Worm (Caenorhabditis elegans) whole organism, L2 larva: ENCODE data around the gene cbp-2.
A peak's percentile ranks its signal among the peaks of the same experiment; 100 is the strongest.

Experiments used
- C34F6.9 ChIP-seq: fragments of 150-350 bp; optimal IDR thresholded peaks from 2 replicates; lab custom pipeline; 2014; ENCODE audit warnings: missing biosample characterization, missing genetic modification characterization
- F13H6.1 ChIP-seq: sonication (generic microtip); optimal IDR thresholded peaks from 2 replicates; lab custom pipeline; 2016; ENCODE audit warnings: missing genetic modification characterization, missing compliant biosample characterization
- R02D3.7 ChIP-seq: fragments of 150-350 bp; optimal IDR thresholded peaks from 2 replicates; lab custom pipeline; 2014; ENCODE audit warnings: missing biosample characterization, missing genetic modification characterization
- Y55F3AM.14 ChIP-seq: fragments of 200-800 bp; sonication (Bioruptor generic); optimal IDR thresholded peaks from 2 replicates; lab custom pipeline; 2018; ENCODE audit warnings: mild to moderate bottlenecking, missing genetic modification characterization, missing compliant biosample characterization
- ZK546.5 ChIP-seq: sonication (generic microtip); optimal IDR thresholded peaks from 2 replicates; lab custom pipeline; 2017; ENCODE audit warnings: missing biosample characterization, missing genetic modification characterization
- aly-2 ChIP-seq: fragments of 150-350 bp; optimal IDR thresholded peaks from 2 replicates; lab custom pipeline; 2014; ENCODE audit warnings: missing biosample characterization, missing genetic modification characterization
- ama-1 ChIP-seq: fragments of 150-350 bp; optimal IDR thresholded peaks from 2 replicates; lab custom pipeline; 2018; ENCODE audit warnings: inconsistent platforms
- blmp-1 ChIP-seq: sonication (generic microtip); optimal IDR thresholded peaks from 2 replicates; lab custom pipeline; 2017; ENCODE audit warnings: missing genetic modification characterization, mild to moderate bottlenecking, missing compliant biosample characterization, antibody characterized with exemption, moderate library complexity; ENCODE audit not compliant: insufficient read depth
- ceh-16 ChIP-seq: fragments of 150-350 bp; optimal IDR thresholded peaks from 2 replicates; lab custom pipeline; 2014; ENCODE audit warnings: missing biosample characterization, missing genetic modification characterization
- ceh-82 ChIP-seq: fragments of 150-350 bp; optimal IDR thresholded peaks from 2 replicates; lab custom pipeline; 2014; ENCODE audit warnings: missing biosample characterization, missing genetic modification characterization
- crh-2 ChIP-seq: sonication (generic microtip); optimal IDR thresholded peaks from 2 replicates; lab custom pipeline; 2017; ENCODE audit warnings: missing biosample characterization, missing genetic modification characterization
- egl-27 ChIP-seq: sonication (generic microtip); optimal IDR thresholded peaks from 3 replicates; lab custom pipeline; 2017; ENCODE audit warnings: missing biosample characterization, missing genetic modification reagents, missing genetic modification characterization
- elt-1 ChIP-seq: fragments of 150-350 bp; optimal IDR thresholded peaks from 2 replicates; lab custom pipeline; 2014; ENCODE audit warnings: missing biosample characterization, missing genetic modification characterization
- elt-3 ChIP-seq: sonication (generic microtip); optimal IDR thresholded peaks from 2 replicates; lab custom pipeline; 2017; ENCODE audit warnings: missing biosample characterization, missing genetic modification characterization
- fos-1 ChIP-seq: fragments of 150-350 bp; optimal IDR thresholded peaks from 2 replicates; lab custom pipeline; 2014; ENCODE audit warnings: missing biosample characterization, missing genetic modification characterization
- gmeb-1 ChIP-seq: fragments of 150-350 bp; optimal IDR thresholded peaks from 2 replicates; lab custom pipeline; 2014; ENCODE audit warnings: missing biosample characterization, missing genetic modification characterization
- lin-11 ChIP-seq: fragments of 150-350 bp; sonication (generic microtip); optimal IDR thresholded peaks from 2 replicates; lab custom pipeline; 2014; ENCODE audit warnings: missing biosample characterization, missing genetic modification characterization, inconsistent platforms, mixed read lengths
- lin-39 ChIP-seq: fragments of 150-350 bp; optimal IDR thresholded peaks from 2 replicates; lab custom pipeline; 2014; ENCODE audit warnings: missing biosample characterization, missing genetic modification reagents, missing genetic modification characterization
- mab-5 ChIP-seq: fragments of 150-350 bp; optimal IDR thresholded peaks from 2 replicates; lab custom pipeline; 2014; ENCODE audit warnings: missing biosample characterization, missing genetic modification characterization
- mbf-1 ChIP-seq: sonication (generic microtip); optimal IDR thresholded peaks from 2 replicates; lab custom pipeline; 2017; ENCODE audit warnings: missing biosample characterization, missing genetic modification characterization
- nhr-10 ChIP-seq: sonication (generic microtip); optimal IDR thresholded peaks from 2 replicates; lab custom pipeline; 2017; ENCODE audit warnings: missing biosample characterization, missing genetic modification characterization
- nhr-12 ChIP-seq: fragments of 150-350 bp; optimal IDR thresholded peaks from 2 replicates; lab custom pipeline; 2014; ENCODE audit warnings: missing biosample characterization, missing genetic modification characterization
- nhr-129 ChIP-seq: fragments of 150-350 bp; optimal IDR thresholded peaks from 2 replicates; lab custom pipeline; 2014; ENCODE audit warnings: missing biosample characterization, missing genetic modification characterization
- nhr-21 ChIP-seq: fragments of 150-350 bp; optimal IDR thresholded peaks from 2 replicates; lab custom pipeline; 2014; ENCODE audit warnings: missing biosample characterization, missing genetic modification characterization
- nhr-237 ChIP-seq: fragments of 150-350 bp; optimal IDR thresholded peaks from 2 replicates; lab custom pipeline; 2014; ENCODE audit warnings: missing biosample characterization, missing genetic modification characterization
- nhr-25 ChIP-seq: fragments of 150-350 bp; sonication (generic microtip); optimal IDR thresholded peaks from 3 replicates; lab custom pipeline; 2014; ENCODE audit warnings: missing biosample characterization, missing genetic modification characterization
- skn-1 ChIP-seq: sonication (generic microtip); optimal IDR thresholded peaks from 2 replicates; lab custom pipeline; 2017; ENCODE audit warnings: missing biosample characterization, missing genetic modification characterization
- sma-3 ChIP-seq: sonication (generic microtip); optimal IDR thresholded peaks from 2 replicates; lab custom pipeline; 2016; ENCODE audit warnings: missing genetic modification reagents, missing genetic modification characterization, missing compliant biosample characterization
- sma-9 ChIP-seq, 2 experiments: fragments of 150-350 bp in 1 of 2; sonication (generic microtip) in 1 of 2; optimal IDR thresholded peaks; 2 replicates each; lab custom pipeline; 2014 to 2016; ENCODE audit warnings: missing genetic modification characterization in 2 of 2, mild to moderate bottlenecking in 1 of 2, missing biosample characterization in 1 of 2, missing compliant biosample characterization in 1 of 2, missing genetic modification reagents in 1 of 2, moderate library complexity in 1 of 2
- unc-39 ChIP-seq: fragments of 150-350 bp; optimal IDR thresholded peaks from 2 replicates; lab custom pipeline; 2014; ENCODE audit warnings: missing biosample characterization, missing genetic modification characterization
- unc-55 ChIP-seq: fragments of 150-350 bp; sonication (generic microtip); optimal IDR thresholded peaks from 3 replicates; lab custom pipeline; 2014; ENCODE audit warnings: missing biosample characterization, missing genetic modification reagents, missing genetic modification characterization
- unc-62 ChIP-seq: fragments of 150-350 bp; optimal IDR thresholded peaks from 2 replicates; lab custom pipeline; 2014; ENCODE audit warnings: missing biosample characterization, missing genetic modification reagents, missing genetic modification characterization
- zag-1 ChIP-seq: fragments of 150-350 bp; optimal IDR thresholded peaks from 2 replicates; lab custom pipeline; 2014; ENCODE audit warnings: missing biosample characterization, missing genetic modification characterization
- ztf-1 ChIP-seq: fragments of 200-800 bp; sonication (Bioruptor generic); conservative IDR thresholded peaks from 2 replicates; pipeline ENCODE4 v1.3.6; 2022; ENCODE audit warnings: missing genetic modification characterization, missing compliant biosample characterization
- ztf-11 ChIP-seq: sonication (generic microtip); optimal IDR thresholded peaks from 2 replicates; lab custom pipeline; 2017; ENCODE audit warnings: missing biosample characterization, missing genetic modification characterization
- ztf-4 ChIP-seq: fragments of 150-350 bp; optimal IDR thresholded peaks from 2 replicates; lab custom pipeline; 2014; ENCODE audit warnings: missing biosample characterization, missing genetic modification characterization

Gene cbp-2

DNA sequence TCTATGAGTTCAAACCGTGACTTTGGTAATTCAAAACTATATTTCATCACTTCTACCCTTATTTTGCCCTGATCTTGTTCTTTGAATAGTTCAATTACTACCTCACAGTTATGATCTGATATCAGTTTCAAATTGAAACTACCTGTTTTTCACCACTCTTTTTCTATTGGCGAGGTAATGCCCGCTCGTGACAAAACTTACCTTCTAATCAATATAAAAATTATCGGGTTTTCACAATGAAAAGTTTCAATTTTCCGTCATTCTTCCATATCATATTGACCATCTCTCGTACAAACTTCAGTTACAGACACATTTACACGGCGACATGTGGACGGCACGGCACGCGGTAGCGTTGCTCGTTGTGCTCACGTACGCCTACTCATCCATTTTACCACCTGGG is 9.1 kb downstream of the cbp-2 start, which contains the start of gene dec-7:
TSS of gene dec-7 (plus strand) at position 308 of the 400 bp plus-strand sequence.
- TF ChIP-seq unc-55 (GFP tag; lab: Kevin White, UChicago) (no peak), lin-39 (tag; lab: Kevin White, UChicago) (no peak), skn-1 (tag; lab: Kevin White, UChicago) (no peak), nhr-12 (no peak), mbf-1 (tag; lab: Kevin White, UChicago) (no peak), ama-1 (lab: Kevin White, UChicago) (no peak), ZK546.5 (tag; lab: Kevin White, UChicago) (no peak)
- TF ChIP-seq, all 48 proteins: peak for 0

DNA sequence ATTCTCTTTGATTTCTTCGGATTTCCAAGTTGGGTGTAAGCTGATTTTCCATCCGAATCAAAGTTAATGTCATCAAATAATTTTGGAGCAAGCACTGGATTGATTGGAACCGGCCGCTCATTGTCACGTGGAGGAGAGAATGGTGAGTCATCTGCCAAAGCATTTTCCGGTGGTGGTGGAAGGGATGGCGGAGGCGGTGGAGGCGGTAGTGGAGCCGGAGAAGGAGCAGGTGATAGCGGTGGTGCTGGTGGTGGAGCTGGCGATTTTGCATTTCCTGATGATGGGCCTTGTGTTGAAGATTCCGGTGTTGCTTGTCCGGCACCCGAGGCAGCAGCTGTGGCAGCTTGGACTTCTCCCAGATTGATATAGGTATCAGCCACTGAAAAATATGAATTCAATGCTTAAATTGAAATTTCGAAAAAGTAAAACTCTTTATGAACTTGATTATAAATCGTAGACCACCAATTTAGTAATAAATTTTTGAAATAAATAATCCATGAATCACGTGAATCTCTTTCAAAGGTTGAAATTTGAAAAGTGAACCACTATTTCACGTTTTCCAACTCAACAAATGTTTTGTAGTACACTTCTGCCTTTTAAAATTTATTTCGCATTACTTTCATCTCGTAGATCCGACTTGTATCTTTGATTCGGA is 18.2 kb downstream of the cbp-2 start, which contains the start of the genes K03H1.9 and K03H1.12:
TSS of gene K03H1.9 (minus strand) at position 471 of the 655 bp plus-strand sequence.
TSS of gene K03H1.12 (plus strand) at position 605 of the 655 bp plus-strand sequence.
- TF ChIP-seq unc-62 (no peak), ztf-11 (tag; lab: Kevin White, UChicago) (no peak), elt-1 (no peak), egl-27 (tag; lab: Kevin White, UChicago) (no peak), ZK546.5 (tag; lab: Kevin White, UChicago) (no peak), Y55F3AM.14 (GFP tag; lab: Kevin White, UChicago) (no peak), nhr-129 (tag; lab: Kevin White, UChicago) (no peak), sma-3 (no peak)

DNA sequence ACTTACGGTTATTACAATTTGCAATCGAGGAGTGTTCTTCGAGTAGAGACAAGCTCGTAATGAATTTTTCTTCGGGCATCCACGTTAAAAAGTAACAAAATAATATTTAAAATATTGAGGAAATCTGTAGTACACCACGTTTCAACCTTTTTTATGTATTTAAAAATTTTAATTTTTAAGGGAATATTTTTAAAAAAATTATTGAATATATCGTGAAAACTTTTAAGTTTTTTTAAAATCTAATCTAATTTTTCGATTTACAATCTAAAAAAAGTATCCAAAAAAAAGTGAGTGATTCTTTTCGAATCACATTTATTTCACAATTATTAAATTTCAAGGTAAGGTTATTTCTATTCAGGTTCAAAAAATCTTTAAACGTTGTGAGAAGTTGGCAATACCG is 21.7 kb downstream of the cbp-2 start, which contains the start of gene gln-2:
TSS of gene gln-2 (minus strand) at position 101 of the 400 bp plus-strand sequence.
- TF ChIP-seq skn-1 (tag; lab: Kevin White, UChicago) (no peak), lin-39 (tag; lab: Kevin White, UChicago) (no peak), Y55F3AM.14 (GFP tag; lab: Kevin White, UChicago) (no peak), blmp-1 (tag; lab: Kevin White, UChicago) (no peak), unc-55 (GFP tag; lab: Kevin White, UChicago) (no peak), ztf-1 (GFP tag; lab: Robert Waterston, UW) (no peak), sma-9 (GFP tag; optimal IDR thresholded peaks at IDR 0.05; lab: Kevin White, UChicago) (no peak), sma-9 (tag; optimal IDR thresholded peaks at IDR 0.05; lab: Kevin White, UChicago) (no peak), gmeb-1 (tag; lab: Kevin White, UChicago) (no peak), unc-39 (tag; lab: Kevin White, UChicago) (no peak), fos-1 (tag; lab: Kevin White, UChicago) (no peak), aly-2 (tag; lab: Kevin White, UChicago) (no peak), elt-3 (tag; lab: Kevin White, UChicago) (no peak), unc-62 (no peak), ama-1 (lab: Kevin White, UChicago) (no peak), elt-1 (no peak), egl-27 (tag; lab: Kevin White, UChicago) (no peak), ceh-16 (tag; lab: Kevin White, UChicago) (no peak)
- TF ChIP-seq, all 48 proteins: peak for 0

DNA sequence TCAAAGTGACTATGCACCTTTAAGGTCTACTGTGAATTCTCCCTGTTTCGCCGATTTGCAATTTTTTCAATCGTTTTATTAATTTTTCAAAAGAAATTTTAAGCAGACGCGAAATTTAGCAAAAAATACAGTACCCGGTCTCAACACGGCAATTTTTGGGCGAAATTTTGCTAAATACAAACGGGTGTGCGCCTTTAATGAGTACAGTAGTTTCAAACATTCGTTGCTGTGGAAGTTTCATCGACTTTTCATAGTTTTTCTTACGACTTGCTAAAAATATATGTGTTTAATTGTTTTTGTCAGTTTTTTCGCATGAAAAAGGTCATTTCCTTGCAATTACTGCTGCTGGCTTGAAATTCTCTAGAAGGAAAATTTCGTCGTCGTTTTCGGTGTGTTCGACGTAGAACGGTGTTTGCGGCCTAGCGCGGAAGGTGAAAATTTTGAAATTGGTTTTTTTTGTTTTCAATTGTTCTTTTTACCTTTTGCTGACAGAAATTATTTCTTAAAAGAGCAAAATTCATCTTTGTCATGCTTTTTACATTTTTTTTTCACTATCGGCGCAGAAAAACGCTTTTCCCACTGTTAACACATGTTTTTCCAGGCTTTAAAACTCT is 23.9 kb downstream of the cbp-2 start, which contains the start of gene K03H1.7:
TSS of gene K03H1.7 (plus strand) at position 600 of the 614 bp plus-strand sequence.
- no peak for TF ChIP-seq nhr-10 (tag; lab: Kevin White, UChicago)
- TF ChIP-seq gmeb-1 (tag; lab: Kevin White, UChicago): peak; percentile 54
- TF ChIP-seq nhr-21 (tag; lab: Kevin White, UChicago): no peak
- no peak for TF ChIP-seq ceh-82 (tag; lab: Kevin White, UChicago)
- TF ChIP-seq skn-1 (tag; lab: Kevin White, UChicago): no peak
- no peak for TF ChIP-seq ztf-4 (tag; lab: Kevin White, UChicago)

DNA sequence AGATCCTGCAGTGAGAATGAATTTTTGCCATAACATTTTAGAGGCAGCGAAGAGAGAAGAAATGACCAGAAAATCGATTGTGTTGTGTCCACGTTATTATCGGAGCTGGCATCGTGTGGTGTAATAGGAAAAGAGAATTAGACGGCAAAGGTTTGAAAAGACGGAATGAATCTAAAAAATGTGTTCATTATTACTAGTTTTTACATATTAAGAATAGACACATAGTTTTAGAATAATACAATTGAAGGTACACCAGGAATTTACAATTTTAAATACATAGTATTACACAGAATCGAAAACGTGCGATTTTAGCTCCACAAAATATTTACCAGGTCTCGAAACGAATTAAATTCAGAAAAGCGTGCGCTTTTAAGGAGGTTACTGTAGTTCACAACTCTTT is 27.3 kb downstream of the cbp-2 start, which contains the start of gene K03H1.13:
TSS of gene K03H1.13 (minus strand) at position 101 of the 400 bp plus-strand sequence.
- no peak for TF ChIP-seq nhr-25 (tag; lab: Kevin White, UChicago)
- TF ChIP-seq crh-2: no peak
- TF ChIP-seq aly-2 (tag; lab: Kevin White, UChicago): no peak
- peak; percentile 29 for TF ChIP-seq unc-55 (GFP tag; lab: Kevin White, UChicago)
- TF ChIP-seq lin-11 (tag; lab: Kevin White, UChicago): no peak
- TF ChIP-seq nhr-237 (tag; lab: Kevin White, UChicago): no peak
- no peak for TF ChIP-seq mab-5 (tag; lab: Kevin White, UChicago)
- no peak for TF ChIP-seq R02D3.7 (tag; lab: Kevin White, UChicago)
- no peak for TF ChIP-seq fos-1 (tag; lab: Kevin White, UChicago)
- no peak for TF ChIP-seq zag-1 (tag; lab: Kevin White, UChicago)
- peak; percentile 13 for TF ChIP-seq C34F6.9
- no peak for TF ChIP-seq F13H6.1 (tag; lab: Kevin White, UChicago)
- TF ChIP-seq, all 48 proteins: peak for 2
